Worm (Caenorhabditis elegans): ENCODE data around the gene tmem-231.

ce11 chrIV:8450534-8450933 is 23.9 kb downstream of the tmem-231 start:
- no peak for TF ChIP-seq alr-1 (tag; optimal IDR thresholded peaks at IDR 0.05)
- no peak for TF ChIP-seq R02D3.7 (tag; optimal IDR thresholded peaks at IDR 0.05)
